Worm (Caenorhabditis elegans) whole organism, L4 larva: ENCODE results near the gene F42D1.4.

Experiments
- D1046.2 ChIP-seq: fragments of 200-800 bp; sonication (Bioruptor generic); IDR thresholded peaks from 2 replicates; pipeline ENCODE4 v1.3.6; 2022; ENCODE audit warnings: missing genetic modification characterization, missing compliant biosample characterization
- F37D6.2 ChIP-seq: sonication (generic microtip); optimal IDR thresholded peaks from 2 replicates; lab custom pipeline; 2016; ENCODE audit warnings: mild to moderate bottlenecking, missing genetic modification characterization, missing compliant biosample characterization
- R02D3.7 ChIP-seq: fragments of 150-350 bp; sonication (generic microtip); optimal IDR thresholded peaks from 3 replicates; lab custom pipeline; 2014; ENCODE audit warnings: missing biosample characterization, missing genetic modification characterization
- T26A8.4 ChIP-seq: fragments of 200-800 bp; sonication (Bioruptor generic); IDR thresholded peaks from 2 replicates; pipeline ENCODE4 v1.3.6; 2022; ENCODE audit warnings: missing genetic modification characterization, missing compliant biosample characterization
- Y105C5A.15 ChIP-seq: fragments of 200-800 bp; sonication (Bioruptor generic); IDR thresholded peaks from 2 replicates; pipeline ENCODE4 v1.3.6; 2022; ENCODE audit warnings: missing genetic modification characterization, missing compliant biosample characterization
- Y48G9A.11 ChIP-seq: fragments of 200-800 bp; sonication (Bioruptor generic); IDR thresholded peaks from 2 replicates; pipeline ENCODE4 v1.3.6; 2022; ENCODE audit warnings: missing genetic modification reagents, missing genetic modification characterization, missing compliant biosample characterization
- ZK337.2 ChIP-seq: fragments of 200-800 bp; sonication (Bioruptor generic); IDR thresholded peaks from 2 replicates; pipeline ENCODE4 v1.3.6; 2022; ENCODE audit warnings: missing genetic modification reagents, missing genetic modification characterization, missing compliant biosample characterization
- aha-1 ChIP-seq: fragments of 150-350 bp; peaks from one replicate; lab custom pipeline; 2014; ENCODE audit warnings: missing biosample characterization, missing genetic modification characterization
- ama-1 ChIP-seq: fragments of 150-350 bp; optimal IDR thresholded peaks from 2 replicates; lab custom pipeline; 2014; ENCODE audit warnings: inconsistent platforms, mixed read lengths
- ceh-20 ChIP-seq: fragments of 200-800 bp; sonication (Bioruptor generic); IDR thresholded peaks from 2 replicates; pipeline ENCODE4 v1.3.6; 2022; ENCODE audit warnings: missing genetic modification reagents, missing genetic modification characterization, missing compliant biosample characterization
- ceh-28 ChIP-seq: fragments of 150-350 bp; optimal IDR thresholded peaks from 2 replicates; lab custom pipeline; 2014; ENCODE audit warnings: missing biosample characterization, missing genetic modification reagents, missing genetic modification characterization
- ceh-62 ChIP-seq: sonication (generic microtip); optimal IDR thresholded peaks from 2 replicates; lab custom pipeline; 2017; ENCODE audit warnings: missing biosample characterization, missing genetic modification characterization
- daf-16 ChIP-seq, 3 experiments: sonication (generic microtip); optimal IDR thresholded peaks; 2 replicates each; lab custom pipeline; 2016 to 2017; ENCODE audit warnings: missing genetic modification characterization in 3 of 3, missing genetic modification reagents in 3 of 3, mild to moderate bottlenecking in 2 of 3, missing compliant biosample characterization in 2 of 3, missing biosample characterization in 1 of 3, moderate library complexity in 1 of 3
- daf-19 ChIP-seq: fragments of 200-800 bp; sonication (Bioruptor generic); conservative IDR thresholded peaks from 2 replicates; pipeline ENCODE4 v1.3.6; 2022; ENCODE audit warnings: missing genetic modification characterization, missing compliant biosample characterization
- daf-8 ChIP-seq: fragments of 200-800 bp; sonication (Bioruptor generic); IDR thresholded peaks from 2 replicates; pipeline ENCODE4 v1.3.6; 2022; ENCODE audit warnings: missing genetic modification characterization, missing compliant biosample characterization
- duxl-1 ChIP-seq: sonication (generic microtip); optimal IDR thresholded peaks from 2 replicates; lab custom pipeline; 2016; ENCODE audit warnings: mild to moderate bottlenecking, missing genetic modification characterization, moderate library complexity, missing compliant biosample characterization; ENCODE audit not compliant: poor library complexity
- dve-1 ChIP-seq: sonication (generic microtip); optimal IDR thresholded peaks from 2 replicates; lab custom pipeline; 2017; ENCODE audit warnings: antibody characterized with exemption, mild to moderate bottlenecking, missing genetic modification characterization, missing compliant biosample characterization; ENCODE audit not compliant: insufficient read depth
- fkh-10 ChIP-seq: fragments of 150-350 bp; optimal IDR thresholded peaks from 2 replicates; lab custom pipeline; 2014; ENCODE audit warnings: missing biosample characterization, missing genetic modification reagents, missing genetic modification characterization
- hlh-30 ChIP-seq: sonication (generic microtip); optimal IDR thresholded peaks from 2 replicates; lab custom pipeline; 2017; ENCODE audit warnings: antibody characterized with exemption, mild to moderate bottlenecking, missing genetic modification characterization, missing compliant biosample characterization; ENCODE audit not compliant: insufficient read depth
- lim-7 ChIP-seq: fragments of 200-800 bp; sonication (Bioruptor generic); IDR thresholded peaks from 2 replicates; pipeline ENCODE4 v1.3.6; 2022; ENCODE audit warnings: missing genetic modification characterization, missing compliant biosample characterization
- lin-1 ChIP-seq: fragments of 200-800 bp; sonication (Bioruptor generic); IDR thresholded peaks from 2 replicates; pipeline ENCODE4 v1.3.6; 2022; ENCODE audit warnings: missing genetic modification reagents, missing genetic modification characterization, missing compliant biosample characterization
- lin-29 ChIP-seq: fragments of 200-800 bp; sonication (Bioruptor generic); IDR thresholded peaks from 2 replicates; pipeline ENCODE4 v1.3.6; 2022; ENCODE audit warnings: missing genetic modification reagents, missing genetic modification characterization, missing compliant biosample characterization
- lin-39 ChIP-seq: fragments of 150-350 bp; optimal IDR thresholded peaks from 2 replicates; lab custom pipeline; 2014; ENCODE audit warnings: missing biosample characterization, missing genetic modification reagents, missing genetic modification characterization
- lir-3 ChIP-seq: sonication (generic microtip); optimal IDR thresholded peaks from 2 replicates; lab custom pipeline; 2016; ENCODE audit warnings: mild to moderate bottlenecking, missing genetic modification characterization, missing compliant biosample characterization
- madf-9 ChIP-seq: fragments of 200-800 bp; sonication (Bioruptor generic); conservative IDR thresholded peaks from 2 replicates; pipeline ENCODE4 v1.3.6; 2022; ENCODE audit warnings: missing genetic modification reagents, missing genetic modification characterization, missing compliant biosample characterization
- nhr-10 ChIP-seq: fragments of 150-350 bp; optimal IDR thresholded peaks from 2 replicates; lab custom pipeline; 2014; ENCODE audit warnings: missing biosample characterization, missing genetic modification characterization
- nhr-48 ChIP-seq: sonication (generic microtip); optimal IDR thresholded peaks from 2 replicates; lab custom pipeline; 2016; ENCODE audit warnings: mild to moderate bottlenecking, missing genetic modification characterization, missing compliant biosample characterization
- nhr-6 ChIP-seq: fragments of 150-350 bp; optimal IDR thresholded peaks from 2 replicates; lab custom pipeline; 2014; ENCODE audit warnings: missing biosample characterization, missing genetic modification characterization
- nhr-77 ChIP-seq: fragments of 150-350 bp; optimal IDR thresholded peaks from 2 replicates; lab custom pipeline; 2014; ENCODE audit warnings: missing biosample characterization, missing genetic modification characterization
- pha-4 ChIP-seq, 2 experiments: fragments of 150-350 bp in 1 of 2; fragments of 200-800 bp in 1 of 2; sonication (Bioruptor generic) in 1 of 2; IDR thresholded peaks in 1 of 2; optimal IDR thresholded peaks in 1 of 2; 2 replicates each; pipeline versions ENCODE4 v1.3.6 to Lab custom; 2014 to 2022; ENCODE audit warnings: missing genetic modification characterization in 2 of 2, missing genetic modification reagents in 2 of 2, missing biosample characterization in 1 of 2, missing compliant biosample characterization in 1 of 2
- php-3 ChIP-seq: fragments of 200-800 bp; sonication (Bioruptor generic); IDR thresholded peaks from 2 replicates; pipeline ENCODE4 v1.3.6; 2022; ENCODE audit warnings: missing genetic modification reagents, missing genetic modification characterization, missing compliant biosample characterization
- pqm-1 ChIP-seq: sonication (generic microtip); optimal IDR thresholded peaks from 2 replicates; lab custom pipeline; 2017; ENCODE audit warnings: missing biosample characterization, missing genetic modification characterization
- saeg-2 ChIP-seq: fragments of 200-800 bp; sonication (Bioruptor generic); IDR thresholded peaks from 2 replicates; pipeline ENCODE4 v1.3.6; 2022; ENCODE audit warnings: missing genetic modification reagents, missing genetic modification characterization, missing compliant biosample characterization
- sdz-12 ChIP-seq: fragments of 200-800 bp; sonication (Bioruptor generic); optimal IDR thresholded peaks from 2 replicates; lab custom pipeline; 2018; ENCODE audit warnings: mild to moderate bottlenecking, missing genetic modification characterization, missing compliant biosample characterization
- spr-3 ChIP-seq: fragments of 200-800 bp; sonication (Bioruptor generic); optimal IDR thresholded peaks from 2 replicates; lab custom pipeline; 2018; ENCODE audit warnings: mild to moderate bottlenecking, missing genetic modification characterization, missing compliant biosample characterization
- tag-97 ChIP-seq: fragments of 200-800 bp; sonication (Bioruptor generic); IDR thresholded peaks from 2 replicates; pipeline ENCODE4 v1.3.6; 2022; ENCODE audit warnings: missing genetic modification characterization, missing compliant biosample characterization
- tra-1 ChIP-seq: fragments of 200-800 bp; sonication (Bioruptor generic); IDR thresholded peaks from 2 replicates; pipeline ENCODE4 v1.3.6; 2022; ENCODE audit warnings: missing genetic modification reagents, missing genetic modification characterization, missing compliant biosample characterization
- unc-62 ChIP-seq, 3 experiments: fragments of 150-350 bp in 1 of 3; sonication (generic microtip); optimal IDR thresholded peaks in 2 of 3; peaks in 1 of 3; 1 replicate in 1 of 3; 2 replicates in 2 of 3; lab custom pipeline; 2014 to 2017; ENCODE audit warnings: missing biosample characterization in 3 of 3, missing genetic modification characterization in 3 of 3, missing genetic modification reagents in 3 of 3, missing genotype in 1 of 3
- zag-1 ChIP-seq: fragments of 150-350 bp; optimal IDR thresholded peaks from 2 replicates; lab custom pipeline; 2014; ENCODE audit warnings: missing biosample characterization, missing genetic modification characterization
- zfp-2 ChIP-seq: sonication (generic microtip); optimal IDR thresholded peaks from 2 replicates; lab custom pipeline; 2016; ENCODE audit warnings: mild to moderate bottlenecking, missing genetic modification characterization, missing compliant biosample characterization
- zfp-3 ChIP-seq: fragments of 200-800 bp; sonication (Bioruptor generic); conservative IDR thresholded peaks from 2 replicates; pipeline ENCODE4 v1.3.6; 2022; ENCODE audit warnings: missing genetic modification reagents, missing genetic modification characterization, missing compliant biosample characterization
- zip-2 ChIP-seq: fragments of 150-350 bp; optimal IDR thresholded peaks from 2 replicates; lab custom pipeline; 2014; ENCODE audit warnings: missing biosample characterization, missing genetic modification characterization
- ztf-11 ChIP-seq: fragments of 150-350 bp; optimal IDR thresholded peaks from 2 replicates; lab custom pipeline; 2014; ENCODE audit warnings: missing biosample characterization, missing genetic modification characterization

The F42D1.4 gene

DNA sequence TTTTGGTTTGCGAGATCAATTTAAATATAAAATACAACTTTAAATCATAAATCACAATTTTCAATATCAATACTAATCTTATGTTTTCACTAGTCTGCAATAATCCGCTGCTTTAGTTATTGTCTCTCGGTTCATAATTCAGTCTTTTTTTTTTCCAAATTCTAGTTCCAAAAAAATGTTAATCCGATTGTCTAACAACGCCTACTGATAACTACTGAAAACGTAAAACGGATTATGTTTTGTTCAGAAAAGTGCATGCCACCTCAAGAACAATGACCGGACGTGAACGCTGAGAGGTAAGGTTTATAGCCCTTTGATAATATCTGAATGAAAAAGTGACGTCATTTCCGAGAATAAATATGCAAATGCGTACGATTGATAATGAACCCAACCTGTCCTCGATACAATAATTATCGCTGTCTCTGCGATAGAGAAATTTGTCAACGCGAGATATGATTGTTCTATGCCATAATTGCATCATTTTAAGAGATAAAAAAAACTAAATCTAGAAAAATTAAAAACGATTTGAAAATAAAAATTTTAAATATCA lies 13.8 kb upstream of the F42D1.4 start, which contains the start of gene sprr-2:
Gene sprr-2, plus strand, starts transcription at position 248 of the 550 bp plus-strand sequence.
- TF ChIP-seq lim-7 (0 out of 2 replicates have a peak, but pooled peaks have one; percentile 36), zfp-3 (GFP tag; lab: Robert Waterston, UW) (no peak), lin-39 (tag; lab: Kevin White, UChicago) (no peak), pqm-1 (no peak), fkh-10 (GFP tag; lab: Kevin White, UChicago) (no peak), tra-1 (GFP tag; lab: Robert Waterston, UW) (0 out of 2 replicates have a peak, but pooled peaks have one; percentile 30), spr-3 (GFP tag; lab: Kevin White, UChicago) (no peak), T26A8.4 (no peak), aha-1 (tag; lab: Kevin White, UChicago) (peak; percentile 38), daf-16 (GFP tag; optimal IDR thresholded peaks at IDR 0.05; lab: Kevin White, UChicago) (no peak), daf-16 (tag; optimal IDR thresholded peaks at IDR 0.05; lab: Kevin White, UChicago) (no peak), madf-9 (GFP tag; lab: Robert Waterston, UW) (no peak), F37D6.2 (tag; lab: Kevin White, UChicago) (no peak), pha-4 (GFP tag; IDR thresholded peaks at IDR 0.05; lab: Robert Waterston, UW) (no peak), pha-4 (tag; optimal IDR thresholded peaks at IDR 0.05; lab: Kevin White, UChicago) (no peak), hlh-30 (tag; lab: Kevin White, UChicago) (no peak), zfp-2 (tag; lab: Kevin White, UChicago) (no peak), daf-8 (GFP tag; lab: Robert Waterston, UW) (no peak), zip-2 (tag; lab: Kevin White, UChicago) (no peak), lin-29 (GFP tag; lab: Robert Waterston, UW) (0 out of 2 replicates have a peak, but pooled peaks have one; percentile 9), ama-1 (lab: Kevin White, UChicago) (no peak), tag-97 (GFP tag; lab: Robert Waterston, UW) (no peak), ceh-20 (GFP tag; lab: Robert Waterston, UW) (no peak), D1046.2 (no peak), nhr-48 (peak; percentile 42), ceh-28 (no peak), saeg-2 (GFP tag; lab: Robert Waterston, UW) (0 out of 2 replicates have a peak, but pooled peaks have one; percentile 12), nhr-77 (tag; lab: Kevin White, UChicago) (no peak), duxl-1 (tag; lab: Kevin White, UChicago) (no peak)

ce11 chrX:14794170-14794569 lies 12.9 kb upstream of the F42D1.4 start:
- TF ChIP-seq unc-62 (GFP tag; optimal IDR thresholded peaks at IDR 0.05 in 1 of 2; lab: Kevin White, UChicago) (peak in 1 of 2 experiments; percentile 36), unc-62 (tag; optimal IDR thresholded peaks at IDR 0.05; lab: Kevin White, UChicago) (no peak), aha-1 (tag; lab: Kevin White, UChicago) (peak; percentile 95), pha-4 (GFP tag; IDR thresholded peaks at IDR 0.05; lab: Robert Waterston, UW) (no peak), pha-4 (tag; optimal IDR thresholded peaks at IDR 0.05; lab: Kevin White, UChicago) (no peak)

ce11 chrX:14797405-14797804 lies 9.6 kb upstream of the F42D1.4 start:
- TF ChIP-seq F37D6.2 (tag; lab: Kevin White, UChicago): no peak
- peak; percentile 28 for TF ChIP-seq aha-1 (tag; lab: Kevin White, UChicago)
- no peak for TF ChIP-seq ZK337.2 (GFP tag; lab: Robert Waterston, UW)
- no peak for TF ChIP-seq pha-4 (GFP tag; IDR thresholded peaks at IDR 0.05; lab: Robert Waterston, UW)
- TF ChIP-seq pha-4 (tag; optimal IDR thresholded peaks at IDR 0.05; lab: Kevin White, UChicago): no peak
- TF ChIP-seq, all 104 proteins: peak for 1

DNA sequence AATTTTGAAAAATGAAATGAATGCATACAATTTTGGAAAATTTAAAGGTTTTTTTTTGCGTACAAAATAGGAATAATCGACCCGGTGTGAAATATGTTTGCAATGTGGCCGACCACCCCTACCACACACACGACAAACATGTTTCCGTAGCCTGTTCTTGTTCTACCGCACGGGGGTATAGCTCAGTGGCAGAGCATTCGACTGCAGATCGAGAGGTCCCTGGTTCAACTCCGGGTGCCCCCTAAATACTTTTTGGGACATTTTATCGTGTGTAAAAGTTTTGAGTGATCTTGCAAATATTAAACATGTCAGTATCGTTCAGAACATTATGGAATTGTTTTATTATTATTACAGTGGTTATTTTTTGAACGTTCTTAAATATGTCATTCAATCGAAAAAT lies 2.3 kb upstream of the F42D1.4 start:
- TF ChIP-seq zag-1 (no peak), dve-1 (tag; lab: Kevin White, UChicago) (peak; percentile 64), php-3 (peak; percentile 69; the same call in 1 of the 2 replicates), ztf-11 (no peak), lin-1 (GFP tag; lab: Robert Waterston, UW) (0 out of 2 replicates have a peak, but pooled peaks have one; percentile 54), Y48G9A.11 (0 out of 2 replicates have a peak, but pooled peaks have one; percentile 7), Y105C5A.15 (GFP tag; lab: Robert Waterston, UW) (peak; percentile 90), daf-19 (peak; percentile 89), ceh-62 (tag; lab: Kevin White, UChicago) (no peak), ceh-20 (GFP tag; lab: Robert Waterston, UW) (peak; percentile 67), R02D3.7 (tag; lab: Kevin White, UChicago) (no peak), lir-3 (tag; lab: Kevin White, UChicago) (peak; percentile 53), daf-16 (GFP tag; optimal IDR thresholded peaks at IDR 0.05; lab: Kevin White, UChicago) (peak; percentile 46 to 88), daf-16 (tag; optimal IDR thresholded peaks at IDR 0.05; lab: Kevin White, UChicago) (peak; percentile 38), sdz-12 (GFP tag; lab: Kevin White, UChicago) (no peak), nhr-10 (tag; lab: Kevin White, UChicago) (no peak), nhr-6 (tag; lab: Kevin White, UChicago) (peak; percentile 32)
